Fruit fly (Drosophila melanogaster): ENCODE results near the gene CG31832.

DNA sequence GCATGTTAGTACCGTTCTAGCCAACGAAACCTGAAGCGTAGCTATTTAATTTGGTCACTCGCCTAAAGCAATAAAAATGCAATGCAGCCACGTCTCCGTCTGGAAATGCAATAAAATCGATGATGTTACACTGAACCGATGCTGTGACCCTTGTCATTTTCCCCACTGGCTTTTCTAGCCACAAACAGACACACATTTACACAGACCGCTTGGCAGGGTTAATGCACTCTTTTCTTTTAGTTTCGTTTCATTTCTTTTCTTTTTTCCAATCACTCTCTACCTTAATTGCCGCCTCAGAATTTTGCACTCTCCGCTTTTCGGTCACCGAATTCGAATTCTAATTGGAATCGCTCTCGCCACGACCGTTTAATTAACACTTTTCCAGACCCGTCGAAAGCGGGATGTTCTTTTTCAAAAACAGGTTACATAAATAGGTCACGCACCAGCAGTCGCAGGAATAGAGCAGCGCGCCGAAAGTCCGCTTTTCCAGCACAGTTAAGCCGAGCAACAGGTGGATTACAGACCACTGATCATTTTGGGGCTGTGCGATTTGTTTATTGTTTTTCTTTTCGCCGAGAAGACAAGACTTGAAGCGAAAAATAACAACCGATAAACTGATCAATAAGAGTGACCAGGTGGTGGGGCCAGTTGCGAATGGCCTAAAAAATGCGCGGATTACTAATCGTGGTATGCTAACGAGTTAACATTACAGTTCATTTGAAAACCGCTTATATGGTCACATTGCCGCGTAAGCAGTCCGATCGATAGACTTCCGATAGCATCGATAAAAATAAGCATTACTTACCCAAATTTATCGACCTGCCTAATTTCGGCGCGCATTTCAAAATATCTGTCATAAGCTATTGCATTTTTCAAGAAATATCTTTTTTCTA, 25.9 kb upstream of the CG31832 start, which contains the start of gene ck:
- TF ChIP-seq cyc (GFP tag; optimal IDR thresholded peaks at IDR 0.05) (no peak), Lpt (GFP tag; optimal IDR thresholded peaks at IDR 0.05) (no peak), CG9139 (GFP tag; optimal IDR thresholded peaks at IDR 0.05) (no peak), OdsH (GFP tag; optimal IDR thresholded peaks at IDR 0.05) (no peak), CG15336 (GFP tag; IDR thresholded peaks at IDR 0.05) (no peak), CG3919 (GFP tag; optimal IDR thresholded peaks at IDR 0.05) (no peak), ss (GFP tag; optimal IDR thresholded peaks at IDR 0.05) (no peak), Eip75B (GFP tag; optimal IDR thresholded peaks at IDR 0.05) (peak; percentile 48), Gug (GFP tag; IDR thresholded peaks at IDR 0.05) (no peak), Sox102F (GFP tag; optimal IDR thresholded peaks at IDR 0.05) (no peak), salr (GFP tag; optimal IDR thresholded peaks at IDR 0.05) (no peak), Hr4 (GFP tag; optimal IDR thresholded peaks at IDR 0.05) (no peak), CG6792 (GFP tag; optimal IDR thresholded peaks at IDR 0.05) (no peak)
